Fruit fly (Drosophila melanogaster) whole organism, prepupa: ENCODE data around the gene Mur2B.

ENCODE experiments used
- Blimp-1 ChIP-seq: fragments of 200-800 bp; sonication (Bioruptor generic); optimal IDR thresholded peaks from 3 replicates; lab custom pipeline; 2017; ENCODE audit warnings: missing biosample characterization, missing genetic modification characterization, mild to moderate bottlenecking, moderate library complexity, missing genetic modification reagents
- CG10631 ChIP-seq: fragments of 200-800 bp; sonication (Bioruptor generic); optimal IDR thresholded peaks from 2 replicates; lab custom pipeline; 2016; ENCODE audit warnings: missing biosample characterization, missing genetic modification characterization
- CG10669 ChIP-seq: fragments of 200-800 bp; sonication (Bioruptor generic); optimal IDR thresholded peaks from 3 replicates; lab custom pipeline; 2018; ENCODE audit warnings: missing biosample characterization, mild to moderate bottlenecking, missing genetic modification characterization, moderate library complexity
- CG11294 ChIP-seq: fragments of 200-800 bp; sonication (Bioruptor generic); IDR thresholded peaks from 2 replicates; pipeline ENCODE4 v1.3.6; 2022; ENCODE audit warnings: missing biosample characterization, missing genetic modification characterization
- CG11762 ChIP-seq: fragments of 200-800 bp; sonication (Bioruptor generic); optimal IDR thresholded peaks from 3 replicates; lab custom pipeline; 2016; ENCODE audit warnings: missing biosample characterization, missing genetic modification characterization; ENCODE audit not compliant: insufficient read depth
- CG11902 ChIP-seq: fragments of 200-800 bp; sonication (Bioruptor generic); optimal IDR thresholded peaks from 3 replicates; lab custom pipeline; 2016; ENCODE audit warnings: missing biosample characterization, missing genetic modification characterization
- CG15336 ChIP-seq: fragments of 200-800 bp; sonication (Bioruptor generic); IDR thresholded peaks from 2 replicates; pipeline ENCODE4 v1.3.6; 2022; ENCODE audit warnings: missing biosample characterization, missing genetic modification characterization
- CG1621 ChIP-seq: fragments of 200-800 bp; sonication (Bioruptor generic); optimal IDR thresholded peaks from 3 replicates; lab custom pipeline; 2018; ENCODE audit warnings: missing biosample characterization, mild to moderate bottlenecking, missing genetic modification characterization
- CG16779 ChIP-seq: fragments of 200-800 bp; sonication (Bioruptor generic); optimal IDR thresholded peaks from 3 replicates; lab custom pipeline; 2017; ENCODE audit warnings: missing biosample characterization, mild to moderate bottlenecking, missing genetic modification characterization
- CG3032 ChIP-seq: fragments of 200-800 bp; optimal IDR thresholded peaks from 2 replicates; lab custom pipeline; 2019; ENCODE audit warnings: missing biosample characterization, mild to moderate bottlenecking, missing genetic modification characterization, moderate library complexity
- CG31627 ChIP-seq: fragments of 200-800 bp; sonication (Bioruptor generic); optimal IDR thresholded peaks from 3 replicates; lab custom pipeline; 2016; ENCODE audit warnings: missing biosample characterization, missing genetic modification characterization
- CG32006 ChIP-seq: fragments of 200-800 bp; sonication (Bioruptor generic); optimal IDR thresholded peaks from 3 replicates; lab custom pipeline; 2017; ENCODE audit warnings: missing biosample characterization, mild to moderate bottlenecking, missing genetic modification characterization
- CG34406 ChIP-seq: fragments of 200-800 bp; sonication (Bioruptor generic); optimal IDR thresholded peaks from 3 replicates; lab custom pipeline; 2016; ENCODE audit warnings: missing biosample characterization, missing genetic modification characterization
- CG3919 ChIP-seq: fragments of 200-800 bp; sonication (Bioruptor generic); optimal IDR thresholded peaks from 3 replicates; lab custom pipeline; 2016; ENCODE audit warnings: missing biosample characterization, missing genetic modification characterization
- CG6163 ChIP-seq: fragments of 200-800 bp; sonication (Bioruptor generic); IDR thresholded peaks from 3 replicates; pipeline ENCODE4 v1.3.6; 2022; ENCODE audit warnings: missing biosample characterization, missing genetic modification characterization
- CG6276 ChIP-seq: fragments of 200-800 bp; sonication (Bioruptor generic); optimal IDR thresholded peaks from 2 replicates; lab custom pipeline; 2017; ENCODE audit warnings: missing biosample characterization, mild to moderate bottlenecking, missing genetic modification characterization
- CG6854 ChIP-seq: fragments of 200-800 bp; sonication (Bioruptor generic); optimal IDR thresholded peaks from 2 replicates; lab custom pipeline; 2017; ENCODE audit warnings: missing biosample characterization, mild to moderate bottlenecking, missing genetic modification characterization
- CG7368 ChIP-seq: fragments of 200-800 bp; sonication (Bioruptor generic); optimal IDR thresholded peaks from 3 replicates; lab custom pipeline; 2016; ENCODE audit warnings: missing biosample characterization, missing genetic modification characterization
- CG8119 ChIP-seq: fragments of 200-800 bp; sonication (Bioruptor generic); IDR thresholded peaks from 3 replicates; pipeline ENCODE4 v1.3.6; 2022; ENCODE audit warnings: missing biosample characterization, missing genetic modification characterization
- CG8319 ChIP-seq: fragments of 200-800 bp; sonication (Bioruptor generic); optimal IDR thresholded peaks from 3 replicates; lab custom pipeline; 2016; ENCODE audit warnings: missing biosample characterization, missing genetic modification characterization
- CG8632 ChIP-seq: fragments of 200-800 bp; sonication (Bioruptor generic); optimal IDR thresholded peaks from 3 replicates; lab custom pipeline; 2016; ENCODE audit warnings: missing biosample characterization, missing genetic modification characterization
- Eip75B ChIP-seq: fragments of 200-800 bp; sonication (Bioruptor generic); optimal IDR thresholded peaks from 3 replicates; lab custom pipeline; 2016; ENCODE audit warnings: missing biosample characterization, missing genetic modification characterization
- Eip78C ChIP-seq: fragments of 200-800 bp; sonication (Bioruptor generic); peaks from one replicate; lab custom pipeline; 2016; ENCODE audit warnings: missing biosample characterization, missing genetic modification characterization
- Eip93F ChIP-seq: fragments of 200-800 bp; sonication (Bioruptor generic); optimal IDR thresholded peaks from 2 replicates; lab custom pipeline; 2016; ENCODE audit warnings: missing biosample characterization, mild to moderate bottlenecking, missing genetic modification characterization
- Ets21C ChIP-seq: fragments of 200-800 bp; sonication (Bioruptor generic); optimal IDR thresholded peaks from 3 replicates; lab custom pipeline; 2016; ENCODE audit warnings: missing biosample characterization, missing genetic modification characterization
- Ets96B ChIP-seq: fragments of 200-800 bp; optimal IDR thresholded peaks from 2 replicates; lab custom pipeline; 2019; ENCODE audit warnings: missing biosample characterization, mild to moderate bottlenecking, missing genetic modification characterization, moderate library complexity
- Gug ChIP-seq: fragments of 200-800 bp; sonication (Bioruptor generic); IDR thresholded peaks from 2 replicates; pipeline ENCODE4 v1.3.6; 2022; ENCODE audit warnings: missing biosample characterization, missing genetic modification characterization
- Hr4 ChIP-seq: fragments of 200-800 bp; sonication (Bioruptor generic); optimal IDR thresholded peaks from 3 replicates; lab custom pipeline; 2016; ENCODE audit warnings: missing biosample characterization, missing genetic modification characterization
- Lpt ChIP-seq: fragments of 200-800 bp; sonication (Bioruptor generic); optimal IDR thresholded peaks from 3 replicates; lab custom pipeline; 2016; ENCODE audit warnings: missing biosample characterization, missing genetic modification characterization
- Smox ChIP-seq: fragments of 200-800 bp; sonication (Bioruptor generic); optimal IDR thresholded peaks from 3 replicates; lab custom pipeline; 2016; ENCODE audit warnings: missing biosample characterization, missing genetic modification characterization
- Sox102F ChIP-seq: fragments of 200-800 bp; sonication (Bioruptor generic); optimal IDR thresholded peaks from 2 replicates; lab custom pipeline; 2016; ENCODE audit warnings: missing biosample characterization, mild to moderate bottlenecking, missing genetic modification characterization
- Sox14 ChIP-seq: fragments of 200-800 bp; sonication (Bioruptor generic); optimal IDR thresholded peaks from 3 replicates; lab custom pipeline; 2016; ENCODE audit warnings: missing biosample characterization, missing genetic modification characterization
- Sox15 ChIP-seq: fragments of 200-800 bp; sonication (Bioruptor generic); optimal IDR thresholded peaks from 3 replicates; lab custom pipeline; 2016; ENCODE audit warnings: missing biosample characterization, missing genetic modification characterization
- achi ChIP-seq: fragments of 200-800 bp; sonication (Bioruptor generic); optimal IDR thresholded peaks from 3 replicates; lab custom pipeline; 2016; ENCODE audit warnings: missing biosample characterization, missing genetic modification characterization
- cyc ChIP-seq: fragments of 200-800 bp; sonication (Bioruptor generic); optimal IDR thresholded peaks from 3 replicates; lab custom pipeline; 2016; ENCODE audit warnings: missing biosample characterization, missing genetic modification characterization
- dac ChIP-seq: fragments of 200-800 bp; sonication (Bioruptor generic); optimal IDR thresholded peaks from 2 replicates; lab custom pipeline; 2017; ENCODE audit warnings: missing biosample characterization, mild to moderate bottlenecking, missing genetic modification characterization
- eg ChIP-seq: fragments of 200-800 bp; sonication (Bioruptor generic); IDR thresholded peaks from 3 replicates; pipeline ENCODE4 v1.3.6; 2022; ENCODE audit warnings: missing biosample characterization, missing genetic modification characterization
- fd59A ChIP-seq: fragments of 200-800 bp; sonication (Bioruptor generic); optimal IDR thresholded peaks from 2 replicates; lab custom pipeline; 2017; ENCODE audit warnings: missing biosample characterization, mild to moderate bottlenecking, missing genetic modification characterization, missing genetic modification reagents
- fd85E ChIP-seq: fragments of 200-800 bp; sonication (Bioruptor generic); optimal IDR thresholded peaks from 3 replicates; lab custom pipeline; 2016; ENCODE audit warnings: missing biosample characterization, missing genetic modification characterization
- net ChIP-seq: fragments of 200-800 bp; sonication (Bioruptor generic); optimal IDR thresholded peaks from 3 replicates; lab custom pipeline; 2016; ENCODE audit warnings: missing biosample characterization, missing genetic modification characterization
- pdm3 ChIP-seq: fragments of 200-800 bp; sonication (Bioruptor generic); optimal IDR thresholded peaks from 3 replicates; lab custom pipeline; 2016; ENCODE audit warnings: missing biosample characterization, missing genetic modification characterization
- salr ChIP-seq, 2 experiments: fragments of 200-800 bp; sonication (Bioruptor generic); optimal IDR thresholded peaks; 3 replicates each; lab custom pipeline; 2016 to 2018; ENCODE audit warnings: missing biosample characterization in 2 of 2, missing genetic modification characterization in 2 of 2, mild to moderate bottlenecking in 1 of 2
- spab ChIP-seq: fragments of 200-800 bp; sonication (Bioruptor generic); optimal IDR thresholded peaks from 2 replicates; lab custom pipeline; 2017; ENCODE audit warnings: missing biosample characterization, mild to moderate bottlenecking, missing genetic modification characterization, missing genetic modification reagents
- ss ChIP-seq, 2 experiments: fragments of 200-800 bp; sonication (Bioruptor generic); optimal IDR thresholded peaks; 2 replicates in 1 of 2; 3 replicates in 1 of 2; lab custom pipeline; 2017 to 2018; ENCODE audit warnings: mild to moderate bottlenecking in 2 of 2, missing biosample characterization in 2 of 2, missing genetic modification characterization in 2 of 2, moderate library complexity in 1 of 2
- svp ChIP-seq: fragments of 200-800 bp; sonication (Bioruptor generic); peaks from one replicate; lab custom pipeline; 2016; ENCODE audit warnings: missing biosample characterization, missing genetic modification characterization
- topi ChIP-seq: fragments of 200-800 bp; sonication (Bioruptor generic); optimal IDR thresholded peaks from 3 replicates; lab custom pipeline; 2016; ENCODE audit warnings: missing biosample characterization, missing genetic modification characterization
- vri ChIP-seq: fragments of 200-800 bp; sonication (Bioruptor generic); optimal IDR thresholded peaks from 3 replicates; lab custom pipeline; 2016; ENCODE audit warnings: missing biosample characterization, mild to moderate bottlenecking, missing genetic modification characterization

Mur2B gene

DNA sequence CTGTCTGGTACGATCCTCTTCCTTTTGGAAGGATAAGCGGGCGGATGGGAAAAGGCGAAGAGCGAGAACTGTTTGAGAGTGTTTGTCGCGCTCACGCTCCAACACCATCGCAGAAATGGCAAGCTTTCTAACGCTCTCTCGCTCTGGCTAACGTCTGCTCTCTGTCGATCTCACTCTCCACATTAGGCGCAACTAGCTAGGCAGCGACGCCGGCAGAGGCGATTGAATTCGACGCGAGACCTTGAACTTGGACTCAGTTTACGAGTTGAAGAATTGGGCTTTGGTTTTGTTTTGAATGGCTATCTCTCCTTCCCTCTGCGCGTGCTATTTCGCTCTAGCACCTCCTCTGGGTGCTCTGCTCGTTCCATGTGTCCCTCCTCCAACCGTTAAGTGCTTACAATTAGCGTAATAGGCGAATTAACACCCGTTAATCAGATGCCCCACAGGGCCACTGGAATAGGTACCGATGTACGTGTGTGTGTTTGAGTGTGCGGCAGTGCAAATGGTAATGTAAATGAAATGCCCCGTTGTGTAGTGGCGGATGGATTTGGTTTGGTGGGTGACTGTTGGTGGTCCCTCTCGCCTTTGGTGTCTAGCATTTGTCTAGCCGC, 48.8 kb downstream of the Mur2B start:
- TF ChIP-seq vri (GFP tag; lab: Kevin White, UChicago) (peak; percentile 42), Sox15 (GFP tag; lab: Kevin White, UChicago) (no peak), Gug (GFP tag; lab: Robert Waterston, UW) (no peak)

DNA sequence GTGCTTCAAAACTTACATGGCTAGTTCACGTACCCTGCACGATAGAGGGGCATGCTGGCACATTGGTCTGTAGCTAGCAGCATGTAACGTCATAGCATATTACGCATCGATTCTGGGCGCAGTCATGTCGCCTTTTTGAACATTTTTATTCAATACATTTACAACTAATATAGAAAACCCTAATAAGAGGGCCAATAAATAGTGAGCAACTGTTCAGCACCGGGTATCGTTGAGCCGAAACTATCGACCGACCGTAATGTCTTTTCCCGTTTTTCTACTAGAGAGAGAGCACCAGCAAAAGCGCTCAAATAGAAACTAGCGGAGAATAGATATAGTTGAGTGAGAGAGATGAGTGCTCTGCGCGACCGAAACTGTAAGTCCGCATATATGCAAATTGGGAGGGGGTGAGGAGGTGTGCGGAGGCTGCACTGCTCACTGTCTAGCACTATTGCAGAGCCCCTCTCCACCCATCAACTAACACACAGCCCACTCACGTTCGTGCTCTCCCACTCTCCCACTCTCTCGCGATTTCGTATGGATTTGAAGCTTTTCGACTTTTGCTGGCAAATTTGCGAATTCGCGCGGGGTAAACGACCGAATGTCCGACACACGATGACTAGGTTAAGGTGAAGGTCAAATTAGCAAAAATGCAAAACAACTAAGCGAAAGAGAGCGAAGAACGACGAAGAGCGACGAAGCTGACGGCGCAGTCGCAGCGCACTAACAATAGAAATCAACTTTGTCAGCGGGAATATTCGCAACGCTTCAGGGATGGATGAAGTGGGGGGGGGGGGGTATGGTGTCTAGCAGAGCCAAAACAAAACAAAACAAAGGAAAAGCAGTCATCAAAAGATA, 49.6 kb downstream of the Mur2B start:
- TF ChIP-seq Sox14 (peak; percentile 78), cyc (GFP tag; lab: Kevin White, UChicago) (no peak), CG1621 (tag; lab: Kevin White, UChicago) (no peak), topi (GFP tag; lab: Kevin White, UChicago) (no peak), CG11294 (peak; percentile 88), spab (GFP tag; lab: Kevin White, UChicago) (no peak), CG34406 (no peak), svp (GFP tag; lab: Kevin White, UChicago) (peak; percentile 56), CG6163 (GFP tag; lab: Robert Waterston, UW) (peak; percentile 88), CG10631 (GFP tag; lab: Kevin White, UChicago) (peak; percentile 71), CG3032 (tag; lab: Kevin White, UChicago) (no peak), Sox102F (GFP tag; lab: Kevin White, UChicago) (no peak), CG3919 (GFP tag; lab: Kevin White, UChicago) (peak; percentile 70), CG6854 (no peak), fd85E (GFP tag; lab: Kevin White, UChicago) (no peak), CG7368 (no peak), dac (GFP tag; lab: Kevin White, UChicago) (peak; percentile 91), CG32006 (peak; percentile 97), CG6276 (GFP tag; lab: Kevin White, UChicago) (peak; percentile 92), vri (GFP tag; lab: Kevin White, UChicago) (no peak), Smox (GFP tag; lab: Kevin White, UChicago) (no peak), achi (peak; percentile 79), CG8119 (GFP tag; lab: Robert Waterston, UW) (peak; percentile 95), Gug (GFP tag; lab: Robert Waterston, UW) (peak; percentile 90), pdm3 (GFP tag; lab: Kevin White, UChicago) (peak; percentile 87), fd59A (GFP tag; lab: Kevin White, UChicago) (no peak), CG11902 (GFP tag; lab: Kevin White, UChicago) (no peak), salr (GFP tag; optimal IDR thresholded peaks at IDR 0.05; lab: Kevin White, UChicago) (peak in 1 of 2 experiments; percentile 76), eg (peak; percentile 92), CG8632 (GFP tag; lab: Kevin White, UChicago) (no peak), CG10669 (GFP tag; lab: Kevin White, UChicago) (no peak), Ets96B (tag; lab: Kevin White, UChicago) (no peak), Lpt (GFP tag; lab: Kevin White, UChicago) (peak; percentile 92), CG31627 (no peak), CG8319 (GFP tag; lab: Kevin White, UChicago) (no peak), Ets21C (GFP tag; lab: Kevin White, UChicago) (no peak), CG11762 (peak; percentile 13), ss (GFP tag; optimal IDR thresholded peaks at IDR 0.05; lab: Kevin White, UChicago) (no peak), Hr4 (peak; percentile 95), Eip75B (GFP tag; lab: Kevin White, UChicago) (peak; percentile 38), CG15336 (peak; percentile 96), Eip93F (GFP tag; lab: Kevin White, UChicago) (no peak), CG16779 (peak; percentile 54), Blimp-1 (GFP tag; lab: Kevin White, UChicago) (no peak), net (peak; percentile 74), Eip78C (GFP tag; lab: Kevin White, UChicago) (peak; percentile 79)
